Fruit fly (Drosophila melanogaster): Measurements from ENCODE around the gene Ugt36E1.

The Ugt36E1 gene

dm6 chr2L:18866582-18866981 is 40.0 kb downstream of the Ugt36E1 start:
- TF ChIP-seq ftz-f1 (GFP tag; optimal IDR thresholded peaks at IDR 0.05), result no peak
- no peak for TF ChIP-seq scrt (GFP tag; optimal IDR thresholded peaks at IDR 0.05)
- no peak for TF ChIP-seq Bgb (GFP tag; IDR thresholded peaks at IDR 0.05; ENCODE audit: partially characterized antibody)
- no peak for TF ChIP-seq Dek (tag; optimal IDR thresholded peaks at IDR 0.05)
- TF ChIP-seq ato (GFP tag; IDR thresholded peaks at IDR 0.05; ENCODE audit: partially characterized antibody), result no peak
- TF ChIP-seq CG32767 (GFP tag; IDR thresholded peaks at IDR 0.05), result peak; percentile 63; the same call in 1 of the 2 replicates
- TF ChIP-seq Nf-YC (tag; optimal IDR thresholded peaks at IDR 0.05), result peak; percentile 52
- no peak for TF ChIP-seq crc (GFP tag; optimal IDR thresholded peaks at IDR 0.05)
- TF ChIP-seq insv (GFP tag; optimal IDR thresholded peaks at IDR 0.05), result no peak
- TF ChIP-seq CG14965 (GFP tag; optimal IDR thresholded peaks at IDR 0.05; ENCODE audit: borderline replicate concordance), result no peak
- no peak for TF ChIP-seq Doc3 (GFP tag; IDR thresholded peaks at IDR 0.05; ENCODE audit: partially characterized antibody)
- no peak for TF ChIP-seq fd3F (GFP tag; optimal IDR thresholded peaks at IDR 0.05)
- no peak for TF ChIP-seq CG9609 (GFP tag; optimal IDR thresholded peaks at IDR 0.05)
- no peak for TF ChIP-seq Vsx1 (GFP tag; optimal IDR thresholded peaks at IDR 0.05)
- TF ChIP-seq ATbp (GFP tag; optimal IDR thresholded peaks at IDR 0.05), result no peak
- no peak for TF ChIP-seq CG5180 (GFP tag; optimal IDR thresholded peaks at IDR 0.05)
- no peak for TF ChIP-seq CG13624 (GFP tag; optimal IDR thresholded peaks at IDR 0.05)
- no peak for TF ChIP-seq Gsc (GFP tag; IDR thresholded peaks at IDR 0.05)
- peak; percentile 75 for TF ChIP-seq crol (GFP tag; IDR thresholded peaks at IDR 0.05)
- TF ChIP-seq Hr3 (GFP tag; optimal IDR thresholded peaks at IDR 0.05), result no peak
- TF ChIP-seq MBD-R2 (GFP tag; IDR thresholded peaks at IDR 0.05), result no peak
- no peak for TF ChIP-seq gsb-n (tag; optimal IDR thresholded peaks at IDR 0.05)
- no peak for TF ChIP-seq ken (GFP tag; IDR thresholded peaks at IDR 0.05)
- TF ChIP-seq CG32772 (GFP tag; IDR thresholded peaks at IDR 0.05), result peak; percentile 75
- no peak for TF ChIP-seq ewg (GFP tag; optimal IDR thresholded peaks at IDR 0.05)
- TF ChIP-seq nom (GFP tag; optimal IDR thresholded peaks at IDR 0.05), result peak; percentile 5
- TF ChIP-seq CG18476 (GFP tag; optimal IDR thresholded peaks at IDR 0.05), result no peak
- TF ChIP-seq aop (GFP tag; IDR thresholded peaks at IDR 0.05), result no peak
- TF ChIP-seq CG8290 (GFP tag; optimal IDR thresholded peaks at IDR 0.05), result no peak
- TF ChIP-seq CG8290 (tag; optimal IDR thresholded peaks at IDR 0.05), result no peak
- no peak for TF ChIP-seq CG8924 (tag; optimal IDR thresholded peaks at IDR 0.05)
- TF ChIP-seq CG7357 (GFP tag; IDR thresholded peaks at IDR 0.05), result no peak
- TF ChIP-seq D (optimal IDR thresholded peaks at IDR 0.05), result no peak
- no peak for TF ChIP-seq D (GFP tag; optimal IDR thresholded peaks at IDR 0.05)
- no peak for TF ChIP-seq Hr51 (GFP tag; optimal IDR thresholded peaks at IDR 0.05)
- TF ChIP-seq grn (GFP tag; optimal IDR thresholded peaks at IDR 0.05), result peak; percentile 38
- TF ChIP-seq CG10959 (GFP tag; IDR thresholded peaks at IDR 0.05), result no peak
- TF ChIP-seq tgo (GFP tag; IDR thresholded peaks at IDR 0.05), result no peak
- no peak for TF ChIP-seq Sry-β (GFP tag; optimal IDR thresholded peaks at IDR 0.05)
- no peak for TF ChIP-seq hb (GFP tag; IDR thresholded peaks at IDR 0.05; ENCODE audit: partially characterized antibody)
- no peak for TF ChIP-seq C15 (GFP tag; IDR thresholded peaks at IDR 0.05)
- TF ChIP-seq Lim3 (GFP tag; IDR thresholded peaks at IDR 0.05), result no peak
- no peak for TF ChIP-seq pzg (GFP tag; optimal IDR thresholded peaks at IDR 0.05)
- TF ChIP-seq Nf-YB (GFP tag; optimal IDR thresholded peaks at IDR 0.05), result peak; percentile 68
- TF ChIP-seq Chrac-16 (GFP tag; optimal IDR thresholded peaks at IDR 0.05), result no peak
- TF ChIP-seq CG13287 (GFP tag; IDR thresholded peaks at IDR 0.05; ENCODE audit: partially characterized antibody), result no peak
- no peak for TF ChIP-seq fd64A (GFP tag; optimal IDR thresholded peaks at IDR 0.05)
- TF ChIP-seq seq (GFP tag; IDR thresholded peaks at IDR 0.05), result 0 out of 2 replicates have a peak, but pooled peaks have one; percentile 8
- no peak for TF ChIP-seq ab (GFP tag; optimal IDR thresholded peaks at IDR 0.05)
- peak; percentile 36 for TF ChIP-seq cg (GFP tag; optimal IDR thresholded peaks at IDR 0.05)
- no peak for TF ChIP-seq CG13775 (GFP tag; optimal IDR thresholded peaks at IDR 0.05)
- TF ChIP-seq Dfd (GFP tag; optimal IDR thresholded peaks at IDR 0.05), result no peak
